Fruit fly (Drosophila melanogaster) whole organism, wandering third instar larva: ENCODE measurements around the gene CG7789.

Experiments used
- Abd-B ChIP-seq: fragments of >200 bp; optimal IDR thresholded peaks from 2 replicates; lab custom pipeline; 2017; ENCODE audit warnings: missing biosample characterization, missing genetic modification characterization
- Jra ChIP-seq: sonication (Bioruptor generic); optimal IDR thresholded peaks from 2 replicates; lab custom pipeline; 2016; ENCODE audit warnings: missing biosample characterization, missing genetic modification characterization
- lola ChIP-seq: fragments of >200 bp; optimal IDR thresholded peaks from 2 replicates; lab custom pipeline; 2017; ENCODE audit warnings: missing biosample characterization, missing genetic modification characterization
- tai ChIP-seq: sonication (Bioruptor generic); optimal IDR thresholded peaks from 2 replicates; lab custom pipeline; 2016; ENCODE audit warnings: missing biosample characterization, missing genetic modification characterization
- woc ChIP-seq: sonication (Bioruptor generic); optimal IDR thresholded peaks from 2 replicates; lab custom pipeline; 2016; ENCODE audit warnings: missing biosample characterization, mild to moderate bottlenecking, missing genetic modification characterization

DNA sequence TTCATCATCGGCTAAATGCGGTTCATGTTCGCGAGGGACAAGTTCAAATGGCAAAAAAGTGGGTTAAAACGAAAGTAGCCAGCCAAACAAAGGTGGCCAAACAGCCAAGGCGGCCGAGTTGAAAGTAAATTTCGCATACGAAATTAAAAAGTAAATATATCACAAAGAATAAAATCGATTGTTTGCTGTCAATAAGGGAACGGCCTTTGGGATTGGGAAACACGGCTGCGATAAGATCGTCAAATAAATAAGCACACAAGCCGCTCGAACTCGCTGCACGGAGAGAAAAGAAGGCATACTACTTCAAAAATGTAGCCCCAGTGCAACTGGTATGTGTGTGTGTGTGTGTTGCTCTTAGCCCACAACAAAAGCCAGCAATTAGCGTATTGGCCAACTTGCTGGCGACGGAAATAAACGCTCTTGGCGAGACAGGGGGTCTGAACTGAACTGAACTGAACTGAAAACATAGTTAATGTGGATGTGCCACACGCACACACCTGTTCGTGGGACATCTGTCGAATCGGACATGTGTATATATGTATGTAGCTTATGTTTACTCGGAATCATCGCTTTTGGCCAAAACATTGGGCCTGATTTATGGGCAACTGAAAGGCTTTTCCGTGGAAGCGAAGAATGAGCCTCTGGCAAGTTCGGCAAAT is 15.0 kb upstream of the CG7789 start:
- TF ChIP-seq woc (GFP tag; lab: Kevin White, UChicago) (no peak), lola (GFP tag; lab: Kevin White, UChicago) (no peak), tai (no peak), Abd-B (no peak), Jra (no peak)
